Fruit fly (Drosophila melanogaster) S2 (cell line): ENCODE results near the gene nom.

Source experiments
- CG8478 ChIP-seq: fragments of >200 bp; optimal IDR thresholded peaks from 2 replicates; lab custom pipeline; 2018
- CTCF ChIP-seq, 2 experiments: fragments of >200 bp; optimal IDR thresholded peaks; 2 replicates each; lab custom pipeline; 2018

The nom gene

dm6 chr3R:8739161-8739783 lies 16.3 kb downstream of the nom start:
- TF ChIP-seq CG8478 (lab: Kevin White, UChicago) (no peak), CTCF (optimal IDR thresholded peaks at IDR 0.05; lab: Kevin White, UChicago) (no peak)

dm6 chr3R:8740118-8740517 lies 17.1 kb downstream of the nom start:
- TF ChIP-seq CG8478 (lab: Kevin White, UChicago) (no peak), CTCF (optimal IDR thresholded peaks at IDR 0.05; lab: Kevin White, UChicago) (no peak)

- no peak for TF ChIP-seq CTCF (optimal IDR thresholded peaks at IDR 0.05; lab: Kevin White, UChicago)
- TF ChIP-seq CG8478 (lab: Kevin White, UChicago): no peak
Observed at dm6 chr3R:8741248-8741647, 18.3 kb downstream of the nom start.

dm6 chr3R:8741941-8742340 lies 19.0 kb downstream of the nom start:
- TF ChIP-seq CG8478 (lab: Kevin White, UChicago) (no peak), CTCF (optimal IDR thresholded peaks at IDR 0.05; lab: Kevin White, UChicago) (no peak)

dm6 chr3R:8742661-8743060 lies 19.7 kb downstream of the nom start:
- TF ChIP-seq CTCF (optimal IDR thresholded peaks at IDR 0.05; lab: Kevin White, UChicago) (no peak), CG8478 (lab: Kevin White, UChicago) (no peak)

dm6 chr3R:8744198-8744597 lies 21.2 kb downstream of the nom start:
- no peak for TF ChIP-seq CTCF (optimal IDR thresholded peaks at IDR 0.05; lab: Kevin White, UChicago)
- no peak for TF ChIP-seq CG8478 (lab: Kevin White, UChicago)

- no peak for TF ChIP-seq CTCF (optimal IDR thresholded peaks at IDR 0.05; lab: Kevin White, UChicago)
- no peak for TF ChIP-seq CG8478 (lab: Kevin White, UChicago)
Observed at dm6 chr3R:8746354-8746753, 23.4 kb downstream of the nom start.

dm6 chr3R:8747134-8747870 lies 24.3 kb downstream of the nom start, which contains the start of the genes CG9801 and Nasp:
TSS of gene CG9801 (minus strand) at chr3R:8747675.
TSS of gene Nasp (plus strand) at chr3R:8747798.
- TF ChIP-seq CG8478 (lab: Kevin White, UChicago): no peak
- peak; percentile 45 to 51 for TF ChIP-seq CTCF (optimal IDR thresholded peaks at IDR 0.05; lab: Kevin White, UChicago)

dm6 chr3R:8747871-8748775 lies 25.1 kb downstream of the nom start:
- no peak for TF ChIP-seq CTCF (optimal IDR thresholded peaks at IDR 0.05; lab: Kevin White, UChicago)
- TF ChIP-seq CG8478 (lab: Kevin White, UChicago): no peak

- TF ChIP-seq CTCF (optimal IDR thresholded peaks at IDR 0.05; lab: Kevin White, UChicago) (no peak), CG8478 (lab: Kevin White, UChicago) (no peak)
Observed at dm6 chr3R:8748776-8749126, 25.8 kb downstream of the nom start.

- TF ChIP-seq CTCF (optimal IDR thresholded peaks at IDR 0.05; lab: Kevin White, UChicago): no peak
- TF ChIP-seq CG8478 (lab: Kevin White, UChicago): no peak
Observed at dm6 chr3R:8767998-8768397, 45.0 kb downstream of the nom start, which contains the start of the genes CG34135 and CG11768. TSS of gene CG34135 (minus strand) at chr3R:8768191. TSS of gene CG11768 (minus strand) at chr3R:8768200.

dm6 chr3R:8769094-8769493 lies 46.1 kb downstream of the nom start, which contains the start of gene CG8236:
TSS of gene CG8236 (plus strand) at chr3R:8769394.
- TF ChIP-seq CTCF (optimal IDR thresholded peaks at IDR 0.05; lab: Kevin White, UChicago) (no peak), CG8478 (lab: Kevin White, UChicago) (no peak)

- TF ChIP-seq CTCF (optimal IDR thresholded peaks at IDR 0.05; lab: Kevin White, UChicago) (no peak), CG8478 (lab: Kevin White, UChicago) (no peak)
Observed at dm6 chr3R:8772591-8772990, 49.6 kb downstream of the nom start, which contains the start of gene CG13318. TSS of gene CG13318 (minus strand) at chr3R:8772691.

- TF ChIP-seq CG8478 (lab: Kevin White, UChicago): no peak
- TF ChIP-seq CTCF (optimal IDR thresholded peaks at IDR 0.05; lab: Kevin White, UChicago): no peak
Observed at dm6 chr3R:8773135-8773534, 50.2 kb downstream of the nom start, which contains the start of gene CG34301. TSS of gene CG34301 (plus strand) at chr3R:8773435.
